Worm (Caenorhabditis elegans) whole organism, young adult: ENCODE measurements around the gene K08H2.4.

Experiments used
- B0035.1 ChIP-seq: sonication (generic microtip); optimal IDR thresholded peaks from 2 replicates; lab custom pipeline; 2016; ENCODE audit warnings: missing genetic modification characterization, mild to moderate bottlenecking, missing compliant biosample characterization, missing genotype, missing genetic modification reagents
- B0336.3 ChIP-seq: fragments of 200-800 bp; sonication (Bioruptor generic); IDR thresholded peaks from 2 replicates; pipeline ENCODE4 v1.3.6; 2022; ENCODE audit warnings: missing genetic modification characterization, missing compliant biosample characterization
- D2030.7 ChIP-seq: fragments of 200-800 bp; sonication (Bioruptor generic); IDR thresholded peaks from 2 replicates; pipeline ENCODE4 v1.3.6; 2022; ENCODE audit warnings: missing genetic modification reagents, missing genetic modification characterization, missing compliant biosample characterization
- F33H1.4 ChIP-seq: fragments of 200-800 bp; sonication (Bioruptor generic); IDR thresholded peaks from 2 replicates; pipeline ENCODE4 v1.3.6; 2022; ENCODE audit warnings: missing genetic modification reagents, missing genetic modification characterization, missing compliant biosample characterization
- F39B2.1 ChIP-seq: fragments of 200-800 bp; sonication (Bioruptor generic); IDR thresholded peaks from 2 replicates; pipeline ENCODE4 v1.3.6; 2022; ENCODE audit warnings: missing genetic modification reagents, missing genetic modification characterization, missing compliant biosample characterization
- F52B5.7 ChIP-seq: sonication (generic microtip); optimal IDR thresholded peaks from 2 replicates; lab custom pipeline; 2016; ENCODE audit warnings: mild to moderate bottlenecking, missing genetic modification characterization, missing compliant biosample characterization
- K12H6.12 ChIP-seq: fragments of 200-800 bp; sonication (Bioruptor generic); optimal IDR thresholded peaks from 2 replicates; lab custom pipeline; 2018; ENCODE audit warnings: mild to moderate bottlenecking, missing genetic modification characterization, missing compliant biosample characterization
- T07F8.4 ChIP-seq: sonication (generic microtip); optimal IDR thresholded peaks from 2 replicates; lab custom pipeline; 2016; ENCODE audit warnings: mild to moderate bottlenecking, missing genetic modification characterization, moderate library complexity, missing compliant biosample characterization
- Y67H2A.10 ChIP-seq: fragments of 200-800 bp; sonication (Bioruptor generic); conservative IDR thresholded peaks from 2 replicates; pipeline ENCODE4 v1.3.6; 2022; ENCODE audit warnings: missing genetic modification reagents, missing genetic modification characterization, missing compliant biosample characterization
- Y95B8A.8 ChIP-seq: fragments of 200-800 bp; sonication (Bioruptor generic); IDR thresholded peaks from 2 replicates; pipeline ENCODE4 v1.3.6; 2022; ENCODE audit warnings: missing genetic modification reagents, missing genetic modification characterization, missing compliant biosample characterization
- attf-5 ChIP-seq: fragments of 200-800 bp; sonication (Bioruptor generic); optimal IDR thresholded peaks from 2 replicates; lab custom pipeline; 2018; ENCODE audit warnings: mild to moderate bottlenecking, missing genetic modification characterization, missing compliant biosample characterization
- bed-1 ChIP-seq: fragments of 200-800 bp; sonication (Bioruptor generic); IDR thresholded peaks from 2 replicates; pipeline ENCODE4 v1.3.6; 2022; ENCODE audit warnings: missing genetic modification reagents, missing genetic modification characterization, missing compliant biosample characterization
- ccch-3 ChIP-seq: fragments of 200-800 bp; sonication (Bioruptor generic); optimal IDR thresholded peaks from 2 replicates; lab custom pipeline; 2018; ENCODE audit warnings: mild to moderate bottlenecking, missing genetic modification characterization, missing compliant biosample characterization
- cebp-1 ChIP-seq, 2 experiments: fragments of 200-800 bp in 1 of 2; sonication (Bioruptor generic) in 1 of 2; sonication (generic microtip) in 1 of 2; IDR thresholded peaks in 1 of 2; optimal IDR thresholded peaks in 1 of 2; 2 replicates each; pipeline versions ENCODE4 v1.3.6 to Lab custom; 2017 to 2022; ENCODE audit warnings: missing compliant biosample characterization in 2 of 2, missing genetic modification characterization in 2 of 2, mild to moderate bottlenecking in 1 of 2, missing genetic modification reagents in 1 of 2, moderate library complexity in 1 of 2
- ceh-27 ChIP-seq: fragments of 200-800 bp; sonication (Bioruptor generic); optimal IDR thresholded peaks from 2 replicates; lab custom pipeline; 2018; ENCODE audit warnings: mild to moderate bottlenecking, missing genetic modification characterization, moderate library complexity, missing compliant biosample characterization
- ceh-40 ChIP-seq: fragments of 200-800 bp; sonication (Bioruptor generic); IDR thresholded peaks from 2 replicates; pipeline ENCODE4 v1.3.6; 2022; ENCODE audit warnings: missing genetic modification characterization, missing compliant biosample characterization
- die-1 ChIP-seq: sonication (generic microtip); optimal IDR thresholded peaks from 2 replicates; lab custom pipeline; 2016; ENCODE audit warnings: missing genotype, mild to moderate bottlenecking, missing genetic modification characterization, missing compliant biosample characterization
- dpff-1 ChIP-seq: sonication (generic microtip); optimal IDR thresholded peaks from 2 replicates; lab custom pipeline; 2017; ENCODE audit warnings: mild to moderate bottlenecking, missing genetic modification characterization, missing compliant biosample characterization
- egl-18 ChIP-seq: fragments of 200-800 bp; sonication (Bioruptor generic); IDR thresholded peaks from 2 replicates; pipeline ENCODE4 v1.3.6; 2022; ENCODE audit warnings: missing genetic modification reagents, missing genetic modification characterization, missing compliant biosample characterization
- egrh-3 ChIP-seq: fragments of 200-800 bp; sonication (Bioruptor generic); IDR thresholded peaks from 2 replicates; pipeline ENCODE4 v1.3.6; 2022; ENCODE audit warnings: missing genetic modification reagents, missing genetic modification characterization, missing compliant biosample characterization
- gei-17 ChIP-seq: fragments of 200-800 bp; sonication (Bioruptor generic); optimal IDR thresholded peaks from 2 replicates; lab custom pipeline; 2018; ENCODE audit warnings: mild to moderate bottlenecking, missing genetic modification characterization, missing compliant biosample characterization
- hmg-1.2 ChIP-seq: fragments of 200-800 bp; sonication (Bioruptor generic); IDR thresholded peaks from 2 replicates; pipeline ENCODE4 v1.3.6; 2022; ENCODE audit warnings: missing genetic modification reagents, missing genetic modification characterization, missing compliant biosample characterization
- hmg-20 ChIP-seq: fragments of 200-800 bp; sonication (Bioruptor generic); IDR thresholded peaks from 2 replicates; pipeline ENCODE4 v1.3.6; 2022; ENCODE audit warnings: missing genetic modification reagents, missing genetic modification characterization, missing compliant biosample characterization
- let-526 ChIP-seq: fragments of 200-800 bp; sonication (Bioruptor generic); IDR thresholded peaks from 2 replicates; pipeline ENCODE4 v1.3.6; 2022; ENCODE audit warnings: missing genetic modification reagents, missing genetic modification characterization, missing compliant biosample characterization
- lin-26 ChIP-seq: fragments of 200-800 bp; sonication (Bioruptor generic); IDR thresholded peaks from 2 replicates; pipeline ENCODE4 v1.3.6; 2022; ENCODE audit warnings: missing genetic modification reagents, missing genetic modification characterization, missing compliant biosample characterization
- lin-35 ChIP-seq, 3 experiments: fragments of 150-350 bp in 2 of 3; sonication (generic microtip) in 1 of 3; optimal IDR thresholded peaks; 2 replicates each; lab custom pipeline; 2014 to 2018; ENCODE audit warnings: missing biosample characterization in 3 of 3, missing genetic modification characterization in 3 of 3, missing genetic modification reagents in 3 of 3
- lin-40 ChIP-seq: sonication (generic microtip); optimal IDR thresholded peaks from 2 replicates; lab custom pipeline; 2016; ENCODE audit warnings: missing genetic modification characterization, mild to moderate bottlenecking, missing compliant biosample characterization, missing genotype, missing genetic modification reagents
- madf-3 ChIP-seq: fragments of 200-800 bp; sonication (Bioruptor generic); IDR thresholded peaks from 2 replicates; pipeline ENCODE4 v1.3.6; 2022; ENCODE audit warnings: missing genetic modification reagents, missing genetic modification characterization, missing compliant biosample characterization
- mel-28 ChIP-seq: sonication (generic microtip); optimal IDR thresholded peaks from 2 replicates; lab custom pipeline; 2016; ENCODE audit warnings: borderline replicate concordance, mild to moderate bottlenecking, missing genetic modification characterization, missing compliant biosample characterization
- mxl-1 ChIP-seq: sonication (generic microtip); optimal IDR thresholded peaks from 2 replicates; lab custom pipeline; 2016; ENCODE audit warnings: missing genetic modification characterization, missing compliant biosample characterization
- nhr-120 ChIP-seq: fragments of 200-800 bp; sonication (Bioruptor generic); IDR thresholded peaks from 2 replicates; pipeline ENCODE4 v1.3.6; 2022; ENCODE audit warnings: missing genetic modification characterization, missing compliant biosample characterization
- nhr-179 ChIP-seq: sonication (generic microtip); optimal IDR thresholded peaks from 2 replicates; lab custom pipeline; 2016; ENCODE audit warnings: mild to moderate bottlenecking, missing genetic modification characterization, missing compliant biosample characterization
- nhr-80 ChIP-seq: sonication (generic microtip); optimal IDR thresholded peaks from 2 replicates; lab custom pipeline; 2016; ENCODE audit warnings: missing genetic modification characterization, missing compliant biosample characterization
- pbrm-1 ChIP-seq: fragments of 200-800 bp; sonication (Bioruptor generic); IDR thresholded peaks from 2 replicates; pipeline ENCODE4 v1.3.6; 2022; ENCODE audit warnings: missing genetic modification reagents, missing genetic modification characterization, missing compliant biosample characterization
- pha-4 ChIP-seq: fragments of 150-350 bp; sonication (generic microtip); optimal IDR thresholded peaks from 2 replicates; lab custom pipeline; 2014; ENCODE audit warnings: missing biosample characterization, missing genetic modification reagents, missing genetic modification characterization
- rec-8 ChIP-seq, 2 experiments: sonication (generic microtip); optimal IDR thresholded peaks; 2 replicates each; lab custom pipeline; 2016; ENCODE audit warnings: mild to moderate bottlenecking in 2 of 2, missing genetic modification characterization in 2 of 2, missing genetic modification reagents in 2 of 2, missing genotype in 2 of 2, missing biosample characterization in 1 of 2, missing compliant biosample characterization in 1 of 2, moderate library complexity in 1 of 2
- snpc-4 ChIP-seq, 5 experiments: fragments of 150-350 bp in 1 of 5; sonication (generic microtip) in 4 of 5; optimal IDR thresholded peaks; 2 replicates each; lab custom pipeline; 2014 to 2018; ENCODE audit warnings: missing genetic modification characterization in 5 of 5, missing biosample characterization in 3 of 5, antibody characterized with exemption in 2 of 5, mild to moderate bottlenecking in 2 of 5, missing compliant biosample characterization in 2 of 5, missing genotype in 2 of 5, moderate library complexity in 2 of 5, missing genetic modification reagents in 1 of 5
- tbp1 ChIP-seq: fragments of 200-800 bp; sonication (Bioruptor generic); optimal IDR thresholded peaks from 2 replicates; lab custom pipeline; 2018; ENCODE audit warnings: mild to moderate bottlenecking, missing genetic modification characterization, missing compliant biosample characterization
- xnd-1 ChIP-seq: sonication (generic microtip); optimal IDR thresholded peaks from 2 replicates; lab custom pipeline; 2016; ENCODE audit warnings: missing genotype, missing genetic modification reagents, missing genetic modification characterization, missing compliant biosample characterization
- ztf-18 ChIP-seq: sonication (generic microtip); optimal IDR thresholded peaks from 2 replicates; lab custom pipeline; 2016; ENCODE audit warnings: missing genotype, mild to moderate bottlenecking, missing genetic modification characterization, missing compliant biosample characterization
- ztf-25 ChIP-seq: fragments of 200-800 bp; sonication (Bioruptor generic); IDR thresholded peaks from 2 replicates; pipeline ENCODE4 v1.3.6; 2022; ENCODE audit warnings: missing genetic modification reagents, missing genetic modification characterization, missing compliant biosample characterization
- ztf-28 ChIP-seq: fragments of 200-800 bp; sonication (Bioruptor generic); IDR thresholded peaks from 2 replicates; pipeline ENCODE4 v1.3.6; 2022; ENCODE audit warnings: missing genetic modification reagents, missing genetic modification characterization, missing compliant biosample characterization

The K08H2.4 gene

ce11 chrX:13251354-13251843 is 13.1 kb downstream of the K08H2.4 start:
- TF ChIP-seq lin-26 (no peak), Y67H2A.10 (GFP tag; lab: Robert Waterston, UW) (no peak), F39B2.1 (GFP tag; lab: Robert Waterston, UW) (no peak), ztf-18 (tag; lab: Kevin White, UChicago) (no peak), nhr-179 (tag; lab: Kevin White, UChicago) (no peak), ceh-40 (GFP tag; lab: Robert Waterston, UW) (no peak), Y95B8A.8 (GFP tag; lab: Robert Waterston, UW) (no peak), hmg-1.2 (GFP tag; lab: Robert Waterston, UW) (peak; percentile 71; the same call in 1 of the 2 replicates), K12H6.12 (tag; lab: Kevin White, UChicago) (peak; percentile 61), B0336.3 (GFP tag; lab: Robert Waterston, UW) (0 out of 2 replicates have a peak, but pooled peaks have one; percentile 24), D2030.7 (GFP tag; lab: Robert Waterston, UW) (no peak), ceh-27 (GFP tag; lab: Kevin White, UChicago) (peak; percentile 74), ztf-25 (GFP tag; lab: Robert Waterston, UW) (no peak), tbp1 (GFP tag; lab: Kevin White, UChicago) (peak; percentile 25), bed-1 (GFP tag; lab: Robert Waterston, UW) (no peak), mxl-1 (tag; lab: Kevin White, UChicago) (no peak), ccch-3 (GFP tag; lab: Kevin White, UChicago) (no peak), snpc-4 (GFP tag; optimal IDR thresholded peaks at IDR 0.05; lab: Kevin White, UChicago) (no peak), snpc-4 (tag; optimal IDR thresholded peaks at IDR 0.05; lab: Kevin White, UChicago) (no peak), F33H1.4 (GFP tag; lab: Robert Waterston, UW) (no peak), die-1 (tag; lab: Kevin White, UChicago) (no peak), ztf-28 (GFP tag; lab: Robert Waterston, UW) (no peak), cebp-1 (GFP tag; IDR thresholded peaks at IDR 0.05; lab: Robert Waterston, UW) (no peak), cebp-1 (tag; optimal IDR thresholded peaks at IDR 0.05; lab: Kevin White, UChicago) (peak; percentile 60), rec-8 (tag; optimal IDR thresholded peaks at IDR 0.05; lab: Kevin White, UChicago) (no peak), pha-4 (tag; lab: Kevin White, UChicago) (no peak), attf-5 (GFP tag; lab: Kevin White, UChicago) (no peak), nhr-80 (tag; lab: Kevin White, UChicago) (peak; percentile 74), lin-40 (peak; percentile 48)
- TF ChIP-seq, all 124 proteins: peak for 8

- TF ChIP-seq T07F8.4 (tag; lab: Kevin White, UChicago) (no peak), let-526 (no peak), B0336.3 (GFP tag; lab: Robert Waterston, UW) (no peak), madf-3 (GFP tag; lab: Robert Waterston, UW) (no peak), hmg-20 (no peak), gei-17 (GFP tag; lab: Kevin White, UChicago) (no peak), pbrm-1 (GFP tag; lab: Robert Waterston, UW) (no peak), ztf-25 (GFP tag; lab: Robert Waterston, UW) (no peak), xnd-1 (no peak), F33H1.4 (GFP tag; lab: Robert Waterston, UW) (no peak), egl-18 (GFP tag; lab: Robert Waterston, UW) (no peak), B0035.1 (tag; lab: Kevin White, UChicago) (no peak), dpff-1 (tag; lab: Kevin White, UChicago) (no peak), lin-35 (GFP tag; optimal IDR thresholded peaks at IDR 0.05; lab: Kevin White, UChicago) (no peak), mel-28 (no peak), nhr-120 (no peak), F52B5.7 (tag; lab: Kevin White, UChicago) (no peak), K12H6.12 (tag; lab: Kevin White, UChicago) (no peak), egrh-3 (GFP tag; lab: Robert Waterston, UW) (no peak)
Observed at ce11 chrX:13251914-13252434, 13.7 kb downstream of the K08H2.4 start, which contains the start of gene nhr-32. Gene nhr-32 (plus strand): TSS chrX:13251964.
